Fruit fly (Drosophila melanogaster) whole organism, embryonic: ENCODE results near the gene Gr33a.

ENCODE experiments used
- Atf3 ChIP-seq: fragments of 200-800 bp; sonication (Bioruptor generic); optimal IDR thresholded peaks from 3 replicates; lab custom pipeline; 2016; ENCODE audit warnings: missing biosample characterization, missing genetic modification characterization
- CG10274 ChIP-seq: fragments of 200-800 bp; sonication (Bioruptor generic); optimal IDR thresholded peaks from 3 replicates; lab custom pipeline; 2017; ENCODE audit warnings: missing biosample characterization, mild to moderate bottlenecking, missing genetic modification characterization
- CG12236 ChIP-seq: fragments of 200-800 bp; sonication (Bioruptor generic); optimal IDR thresholded peaks from 2 replicates; lab custom pipeline; 2016; ENCODE audit warnings: missing biosample characterization, missing genetic modification characterization
- CG15696 ChIP-seq: fragments of 200-800 bp; sonication (Bioruptor generic); optimal IDR thresholded peaks from 2 replicates; lab custom pipeline; 2019; ENCODE audit warnings: missing biosample characterization, mild to moderate bottlenecking, missing genetic modification characterization, moderate library complexity
- CG16815 ChIP-seq: fragments of 200-800 bp; sonication (Bioruptor generic); optimal IDR thresholded peaks from 3 replicates; lab custom pipeline; 2017; ENCODE audit warnings: missing biosample characterization, mild to moderate bottlenecking, missing genetic modification characterization
- CG17328 ChIP-seq: fragments of 200-800 bp; sonication (Bioruptor generic); IDR thresholded peaks from 2 replicates; pipeline ENCODE4 v1.3.6; 2022; ENCODE audit warnings: missing biosample characterization, missing genetic modification characterization
- CG17802 ChIP-seq: fragments of 200-800 bp; sonication (Bioruptor generic); optimal IDR thresholded peaks from 2 replicates; lab custom pipeline; 2018; ENCODE audit warnings: missing biosample characterization, mild to moderate bottlenecking, missing genetic modification characterization, moderate library complexity
- CG2116 ChIP-seq: fragments of 200-800 bp; sonication (Bioruptor generic); optimal IDR thresholded peaks from 3 replicates; lab custom pipeline; 2018; ENCODE audit warnings: missing biosample characterization, mild to moderate bottlenecking, missing genetic modification characterization
- CG30020 ChIP-seq: fragments of 200-800 bp; optimal IDR thresholded peaks from 2 replicates; lab custom pipeline; 2019; ENCODE audit warnings: missing biosample characterization, mild to moderate bottlenecking, missing genetic modification characterization, moderate library complexity
- CG30431 ChIP-seq: fragments of 200-800 bp; sonication (Bioruptor generic); optimal IDR thresholded peaks from 2 replicates; lab custom pipeline; 2017; ENCODE audit warnings: missing biosample characterization, missing genetic modification characterization
- CG3838 ChIP-seq: fragments of 200-800 bp; sonication (Bioruptor generic); optimal IDR thresholded peaks from 3 replicates; lab custom pipeline; 2016; ENCODE audit warnings: missing biosample characterization, missing genetic modification characterization
- CG7357 ChIP-seq: fragments of 200-800 bp; sonication (Bioruptor generic); IDR thresholded peaks from 3 replicates; pipeline ENCODE4 v1.3.6; 2022; ENCODE audit warnings: missing biosample characterization, missing genetic modification characterization
- CG7839 ChIP-seq: fragments of 200-800 bp; sonication (Bioruptor generic); optimal IDR thresholded peaks from 3 replicates; lab custom pipeline; 2018; ENCODE audit warnings: missing biosample characterization, mild to moderate bottlenecking, missing genetic modification characterization, moderate library complexity
- CG7987 ChIP-seq: fragments of 200-800 bp; sonication (Bioruptor generic); optimal IDR thresholded peaks from 2 replicates; lab custom pipeline; 2018; ENCODE audit warnings: missing biosample characterization, mild to moderate bottlenecking, missing genetic modification characterization, moderate library complexity
- CG8290 ChIP-seq, 3 experiments: fragments of 200-800 bp; sonication (Bioruptor generic); optimal IDR thresholded peaks; 2 replicates each; lab custom pipeline; 2016 to 2019; ENCODE audit warnings: missing biosample characterization in 3 of 3, missing genetic modification characterization in 3 of 3, mild to moderate bottlenecking in 2 of 3, moderate library complexity in 1 of 3
- CG8359 ChIP-seq: fragments of 200-800 bp; sonication (Bioruptor generic); optimal IDR thresholded peaks from 2 replicates; lab custom pipeline; 2017; ENCODE audit warnings: missing biosample characterization, mild to moderate bottlenecking, missing genetic modification characterization, borderline replicate concordance
- Fer2 ChIP-seq: fragments of 200-800 bp; sonication (Bioruptor generic); optimal IDR thresholded peaks from 2 replicates; lab custom pipeline; 2018; ENCODE audit warnings: missing biosample characterization, mild to moderate bottlenecking, missing genetic modification characterization, moderate library complexity
- HLHmδ ChIP-seq: fragments of 200-800 bp; sonication (Bioruptor generic); optimal IDR thresholded peaks from 2 replicates; lab custom pipeline; 2018; ENCODE audit warnings: missing biosample characterization, mild to moderate bottlenecking, missing genetic modification characterization, moderate library complexity
- Hmx ChIP-seq: fragments of 200-800 bp; sonication (Bioruptor generic); optimal IDR thresholded peaks from 2 replicates; lab custom pipeline; 2016; ENCODE audit warnings: missing biosample characterization, missing genetic modification characterization
- Poxn ChIP-seq: fragments of 200-800 bp; sonication (Bioruptor generic); IDR thresholded peaks from 2 replicates; pipeline ENCODE4 v1.3.6; 2022; ENCODE audit warnings: missing biosample characterization, missing genetic modification characterization
- ac ChIP-seq: fragments of 200-800 bp; sonication (Bioruptor generic); optimal IDR thresholded peaks from 3 replicates; lab custom pipeline; 2017; ENCODE audit warnings: missing biosample characterization, mild to moderate bottlenecking, missing genetic modification characterization
- ato ChIP-seq: fragments of 200-800 bp; sonication (Bioruptor generic); IDR thresholded peaks from 2 replicates; pipeline ENCODE4 v1.3.6; 2022; ENCODE audit warnings: missing biosample characterization, missing genetic modification characterization; ENCODE audit not compliant: partially characterized antibody
- bigmax ChIP-seq: fragments of 200-800 bp; sonication (Bioruptor generic); optimal IDR thresholded peaks from 2 replicates; lab custom pipeline; 2018; ENCODE audit warnings: missing biosample characterization, mild to moderate bottlenecking, missing genetic modification characterization
- cad ChIP-seq: fragments of >200 bp; optimal IDR thresholded peaks from 2 replicates; lab custom pipeline; 2017; ENCODE audit warnings: missing biosample characterization, missing genetic modification characterization
- cwo ChIP-seq: fragments of 200-800 bp; sonication (Bioruptor generic); optimal IDR thresholded peaks from 3 replicates; lab custom pipeline; 2017; ENCODE audit warnings: missing biosample characterization, missing genetic modification characterization, mild to moderate bottlenecking, moderate library complexity, missing genetic modification reagents
- dmrt11E ChIP-seq: fragments of 200-800 bp; sonication (Bioruptor generic); optimal IDR thresholded peaks from 3 replicates; lab custom pipeline; 2018; ENCODE audit warnings: missing biosample characterization, mild to moderate bottlenecking, missing genetic modification characterization, moderate library complexity
- ewg ChIP-seq: fragments of 200-800 bp; sonication (Bioruptor generic); optimal IDR thresholded peaks from 3 replicates; lab custom pipeline; 2017; ENCODE audit warnings: mild to moderate bottlenecking, missing biosample characterization, missing genetic modification reagents, missing genetic modification characterization
- gsb ChIP-seq: fragments of 200-800 bp; sonication (Bioruptor generic); IDR thresholded peaks from 2 replicates; pipeline ENCODE4 v1.3.6; 2022; ENCODE audit warnings: missing biosample characterization, missing genetic modification characterization
- nom ChIP-seq: fragments of 200-800 bp; sonication (Bioruptor generic); optimal IDR thresholded peaks from 2 replicates; lab custom pipeline; 2017; ENCODE audit warnings: missing biosample characterization, missing genetic modification characterization, mild to moderate bottlenecking, moderate library complexity, missing genetic modification reagents
- pfk ChIP-seq: fragments of 200-800 bp; sonication (Bioruptor generic); optimal IDR thresholded peaks from 2 replicates; lab custom pipeline; 2018; ENCODE audit warnings: missing biosample characterization, mild to moderate bottlenecking, missing genetic modification characterization, moderate library complexity
- prd ChIP-seq, 3 experiments: fragments of >200 bp in 2 of 3; fragments of 200-800 bp in 1 of 3; sonication (Bioruptor generic) in 1 of 3; optimal IDR thresholded peaks in 2 of 3; IDR thresholded peaks in 1 of 3; 2 replicates in 2 of 3; 3 replicates in 1 of 3; pipeline versions ENCODE4 v1.3.6 to Lab custom; 2017 to 2022; ENCODE audit warnings: missing biosample characterization in 1 of 3, missing genetic modification characterization in 1 of 3
- tio ChIP-seq: fragments of 200-800 bp; sonication (Bioruptor generic); optimal IDR thresholded peaks from 2 replicates; lab custom pipeline; 2017; ENCODE audit warnings: missing biosample characterization, missing genetic modification characterization, inconsistent platforms
- tll ChIP-seq, 2 experiments: fragments of 200-800 bp in 1 of 2; fragments of >200 bp in 1 of 2; sonication (Bioruptor generic) in 1 of 2; optimal IDR thresholded peaks; 2 replicates each; lab custom pipeline; 2017 to 2019; ENCODE audit warnings: missing biosample characterization in 2 of 2, missing genetic modification characterization in 2 of 2, mild to moderate bottlenecking in 1 of 2, moderate library complexity in 1 of 2
- vnd ChIP-seq: fragments of 200-800 bp; sonication (Bioruptor generic); IDR thresholded peaks from 3 replicates; pipeline ENCODE4 v1.3.6; 2022; ENCODE audit warnings: missing biosample characterization, missing genetic modification characterization; ENCODE audit not compliant: partially characterized antibody

Gr33a gene

dm6 chr2L:12137708-12138107 lies at the start of gene Gr33a:
TSS of gene Gr33a (plus strand) at chr2L:12138008.
- no peak for TF ChIP-seq nom (GFP tag; lab: Kevin White, UChicago)
- no peak for TF ChIP-seq CG30431
- no peak for TF ChIP-seq CG17328 (GFP tag; lab: Robert Waterston, UW)
- TF ChIP-seq CG7839 (tag; lab: Kevin White, UChicago), result no peak
- no peak for TF ChIP-seq CG7357 (GFP tag; lab: Robert Waterston, UW)
- no peak for TF ChIP-seq pfk (GFP tag; lab: Kevin White, UChicago)

- TF ChIP-seq Hmx (GFP tag; lab: Kevin White, UChicago) (no peak), nom (GFP tag; lab: Kevin White, UChicago) (no peak), prd (optimal IDR thresholded peaks at IDR 0.05; lab: Kevin White, UChicago) (no peak), prd (GFP tag; IDR thresholded peaks at IDR 0.05; lab: Robert Waterston, UW) (no peak; the same call in 2 of the 3 replicates), cwo (GFP tag; lab: Kevin White, UChicago) (no peak), Atf3 (GFP tag; lab: Kevin White, UChicago) (no peak), tll (GFP tag; optimal IDR thresholded peaks at IDR 0.05; lab: Kevin White, UChicago) (peak in 1 of 2 experiments; percentile 94), ato (no peak), CG2116 (GFP tag; lab: Kevin White, UChicago) (no peak), CG7987 (GFP tag; lab: Kevin White, UChicago) (no peak), HLHmδ (GFP tag; lab: Kevin White, UChicago) (no peak), cad (peak; percentile 33), ewg (GFP tag; lab: Kevin White, UChicago) (no peak), Fer2 (tag; lab: Kevin White, UChicago) (no peak), CG16815 (no peak), CG8359 (GFP tag; lab: Kevin White, UChicago) (no peak)
These were observed 48.7 kb upstream of the Gr33a start for dm6 chr2L:12089145-12089544.

- TF ChIP-seq vnd (GFP tag; lab: Robert Waterston, UW), result no peak
- TF ChIP-seq gsb (GFP tag; lab: Robert Waterston, UW), result no peak
- no peak for TF ChIP-seq dmrt11E (tag; lab: Kevin White, UChicago)
- TF ChIP-seq tio, result no peak
- no peak for TF ChIP-seq bigmax (GFP tag; lab: Kevin White, UChicago)
- TF ChIP-seq CG10274 (GFP tag; lab: Kevin White, UChicago), result no peak
- TF ChIP-seq ac (GFP tag; lab: Kevin White, UChicago), result no peak
- TF ChIP-seq CG15696 (tag; lab: Kevin White, UChicago), result no peak
- no peak for TF ChIP-seq Hmx (GFP tag; lab: Kevin White, UChicago)
- no peak for TF ChIP-seq CG3838 (GFP tag; lab: Kevin White, UChicago)
- no peak for TF ChIP-seq Poxn (GFP tag; lab: Robert Waterston, UW)
- no peak for TF ChIP-seq CG30020 (tag; lab: Kevin White, UChicago)
- TF ChIP-seq CG7839 (tag; lab: Kevin White, UChicago), result no peak
- no peak for TF ChIP-seq CG17802 (tag; lab: Kevin White, UChicago)
- no peak for TF ChIP-seq CG8290 (GFP tag; optimal IDR thresholded peaks at IDR 0.05; lab: Kevin White, UChicago)
- no peak for TF ChIP-seq CG8290 (tag; optimal IDR thresholded peaks at IDR 0.05; lab: Kevin White, UChicago)
These were observed 46.3 kb upstream of the Gr33a start, which contains the start of gene Pex19 for dm6 chr2L:12091522-12091921. TSS of gene Pex19 (plus strand) at chr2L:12091822.

- peak; percentile 86 for TF ChIP-seq cad
- TF ChIP-seq tll (GFP tag; optimal IDR thresholded peaks at IDR 0.05; lab: Kevin White, UChicago), result peak in 1 of 2 experiments; percentile 95
- TF ChIP-seq prd (optimal IDR thresholded peaks at IDR 0.05; lab: Kevin White, UChicago), result no peak
- peak; percentile 3; the same call in 1 of the 3 replicates for TF ChIP-seq prd (GFP tag; IDR thresholded peaks at IDR 0.05; lab: Robert Waterston, UW)
- TF ChIP-seq CG12236 (GFP tag; lab: Kevin White, UChicago), result no peak
These were observed 45.8 kb upstream of the Gr33a start for dm6 chr2L:12092041-12092440.
